Fruit fly (Drosophila melanogaster) whole organism, embryonic: ENCODE data around the gene CG6931.

Experiments used
- BtbVII ChIP-seq: fragments of 200-800 bp; sonication (Bioruptor generic); optimal IDR thresholded peaks from 3 replicates; lab custom pipeline; 2017; ENCODE audit warnings: missing biosample characterization, mild to moderate bottlenecking, missing genetic modification characterization
- CG13296 ChIP-seq: fragments of 200-800 bp; sonication (Bioruptor generic); optimal IDR thresholded peaks from 3 replicates; lab custom pipeline; 2018; ENCODE audit warnings: missing biosample characterization, mild to moderate bottlenecking, missing genetic modification characterization
- CG13894 ChIP-seq: fragments of 200-800 bp; sonication (Bioruptor generic); optimal IDR thresholded peaks from 3 replicates; lab custom pipeline; 2018; ENCODE audit warnings: missing biosample characterization, mild to moderate bottlenecking, missing genetic modification characterization, moderate library complexity
- CG15269 ChIP-seq: fragments of 200-800 bp; sonication (Bioruptor generic); optimal IDR thresholded peaks from 2 replicates; lab custom pipeline; 2018; ENCODE audit warnings: missing biosample characterization, mild to moderate bottlenecking, missing genetic modification characterization, moderate library complexity
- CG15479 ChIP-seq: fragments of 200-800 bp; sonication (Bioruptor generic); optimal IDR thresholded peaks from 3 replicates; lab custom pipeline; 2019; ENCODE audit warnings: missing biosample characterization, mild to moderate bottlenecking, missing genetic modification characterization, moderate library complexity
- CG15601 ChIP-seq: fragments of 200-800 bp; sonication (Bioruptor generic); optimal IDR thresholded peaks from 3 replicates; lab custom pipeline; 2019; ENCODE audit warnings: missing biosample characterization, mild to moderate bottlenecking, missing genetic modification characterization, moderate library complexity
- CG2199 ChIP-seq: fragments of 200-800 bp; sonication (Bioruptor generic); IDR thresholded peaks from 3 replicates; pipeline ENCODE4 v1.3.6; 2022; ENCODE audit warnings: missing biosample characterization, missing genetic modification characterization
- CG30431 ChIP-seq: fragments of 200-800 bp; sonication (Bioruptor generic); optimal IDR thresholded peaks from 2 replicates; lab custom pipeline; 2017; ENCODE audit warnings: missing biosample characterization, missing genetic modification characterization
- CG33213 ChIP-seq: fragments of 200-800 bp; sonication (Bioruptor generic); optimal IDR thresholded peaks from 3 replicates; lab custom pipeline; 2016; ENCODE audit warnings: missing biosample characterization, missing genetic modification characterization
- CG34376 ChIP-seq: fragments of 200-800 bp; sonication (Bioruptor generic); optimal IDR thresholded peaks from 2 replicates; lab custom pipeline; 2018; ENCODE audit warnings: missing biosample characterization, mild to moderate bottlenecking, missing genetic modification characterization
- CG6175 ChIP-seq: fragments of 200-800 bp; sonication (Bioruptor generic); IDR thresholded peaks from 3 replicates; pipeline ENCODE4 v1.3.6; 2022; ENCODE audit warnings: missing biosample characterization, missing genetic modification characterization
- CG6272 ChIP-seq: fragments of 200-800 bp; sonication (Bioruptor generic); IDR thresholded peaks from 2 replicates; pipeline ENCODE4 v1.3.6; 2022; ENCODE audit warnings: missing biosample characterization, missing genetic modification characterization
- CG7987 ChIP-seq: fragments of 200-800 bp; sonication (Bioruptor generic); optimal IDR thresholded peaks from 2 replicates; lab custom pipeline; 2018; ENCODE audit warnings: missing biosample characterization, mild to moderate bottlenecking, missing genetic modification characterization, moderate library complexity
- D ChIP-seq, 2 experiments: fragments of 200-800 bp in 1 of 2; fragments of >200 bp in 1 of 2; sonication (Bioruptor generic) in 1 of 2; optimal IDR thresholded peaks; 2 replicates in 1 of 2; 3 replicates in 1 of 2; lab custom pipeline; 2017; ENCODE audit warnings: mild to moderate bottlenecking in 1 of 2, missing biosample characterization in 1 of 2, missing genetic modification characterization in 1 of 2, missing genetic modification reagents in 1 of 2
- Dad ChIP-seq: fragments of 200-800 bp; sonication (Bioruptor generic); optimal IDR thresholded peaks from 3 replicates; lab custom pipeline; 2016; ENCODE audit warnings: missing biosample characterization, missing genetic modification characterization
- Deaf1 ChIP-seq: fragments of 200-800 bp; optimal IDR thresholded peaks from 3 replicates; lab custom pipeline; 2019; ENCODE audit warnings: missing biosample characterization, mild to moderate bottlenecking, missing genetic modification characterization, moderate library complexity
- Dip3 ChIP-seq: fragments of 200-800 bp; sonication (Bioruptor generic); optimal IDR thresholded peaks from 3 replicates; lab custom pipeline; 2016; ENCODE audit warnings: missing biosample characterization, missing genetic modification characterization
- Lpt ChIP-seq: fragments of >200 bp; optimal IDR thresholded peaks from 2 replicates; lab custom pipeline; 2018; ENCODE audit warnings: missing biosample characterization, missing genetic modification characterization
- MESR4 ChIP-seq: fragments of 200-800 bp; sonication (Bioruptor generic); optimal IDR thresholded peaks from 2 replicates; lab custom pipeline; 2018; ENCODE audit warnings: missing biosample characterization, mild to moderate bottlenecking, missing genetic modification characterization, moderate library complexity
- Med ChIP-seq: fragments of 200-800 bp; sonication (Bioruptor generic); peaks from one replicate; lab custom pipeline; 2016; ENCODE audit warnings: missing biosample characterization, missing genetic modification characterization, mild to moderate bottlenecking, inconsistent platforms, moderate library complexity
- Poxn ChIP-seq: fragments of 200-800 bp; sonication (Bioruptor generic); IDR thresholded peaks from 2 replicates; pipeline ENCODE4 v1.3.6; 2022; ENCODE audit warnings: missing biosample characterization, missing genetic modification characterization
- Ravus ChIP-seq: fragments of 200-800 bp; sonication (Bioruptor generic); IDR thresholded peaks from 2 replicates; pipeline ENCODE4 v1.3.6; 2022; ENCODE audit warnings: missing biosample characterization, missing genetic modification characterization
- Sin3A ChIP-seq: fragments of >200 bp; optimal IDR thresholded peaks from 2 replicates; lab custom pipeline; 2018
- Ssrp ChIP-seq: fragments of 200-800 bp; sonication (Bioruptor generic); optimal IDR thresholded peaks from 2 replicates; lab custom pipeline; 2018; ENCODE audit warnings: missing biosample characterization, mild to moderate bottlenecking, missing genetic modification characterization, moderate library complexity
- abd-A ChIP-seq: fragments of 200-800 bp; sonication (Bioruptor generic); optimal IDR thresholded peaks from 3 replicates; lab custom pipeline; 2019; ENCODE audit warnings: missing biosample characterization, mild to moderate bottlenecking, missing genetic modification characterization, moderate library complexity
- bowl ChIP-seq: fragments of 200-800 bp; sonication (Bioruptor generic); IDR thresholded peaks from 2 replicates; pipeline ENCODE4 v1.3.6; 2022; ENCODE audit warnings: missing biosample characterization, missing genetic modification characterization
- bsh ChIP-seq, 2 experiments: fragments of 200-800 bp; sonication (Bioruptor generic); optimal IDR thresholded peaks; 2 replicates each; lab custom pipeline; 2017 to 2018; ENCODE audit warnings: mild to moderate bottlenecking in 2 of 2, missing biosample characterization in 2 of 2, missing genetic modification characterization in 2 of 2, moderate library complexity in 1 of 2
- chn ChIP-seq: fragments of 200-800 bp; sonication (Bioruptor generic); optimal IDR thresholded peaks from 2 replicates; lab custom pipeline; 2016; ENCODE audit warnings: missing biosample characterization, missing genetic modification characterization
- crc ChIP-seq: fragments of 200-800 bp; sonication (Bioruptor generic); optimal IDR thresholded peaks from 2 replicates; lab custom pipeline; 2016; ENCODE audit warnings: missing biosample characterization, missing genetic modification characterization
- cwo ChIP-seq: fragments of 200-800 bp; sonication (Bioruptor generic); optimal IDR thresholded peaks from 3 replicates; lab custom pipeline; 2017; ENCODE audit warnings: missing biosample characterization, missing genetic modification characterization, mild to moderate bottlenecking, moderate library complexity, missing genetic modification reagents
- dmrt99B ChIP-seq: fragments of 200-800 bp; sonication (Bioruptor generic); optimal IDR thresholded peaks from 2 replicates; lab custom pipeline; 2018; ENCODE audit warnings: missing biosample characterization, mild to moderate bottlenecking, missing genetic modification characterization, moderate library complexity
- gcm2 ChIP-seq: fragments of 200-800 bp; sonication (Bioruptor generic); optimal IDR thresholded peaks from 2 replicates; lab custom pipeline; 2016; ENCODE audit warnings: missing biosample characterization, missing genetic modification characterization
- gfzf ChIP-seq: fragments of 200-800 bp; sonication (Bioruptor generic); optimal IDR thresholded peaks from 2 replicates; lab custom pipeline; 2016; ENCODE audit warnings: missing biosample characterization, mild to moderate bottlenecking, missing genetic modification characterization, moderate library complexity
- grau ChIP-seq: fragments of 200-800 bp; optimal IDR thresholded peaks from 3 replicates; lab custom pipeline; 2019; ENCODE audit warnings: missing biosample characterization, mild to moderate bottlenecking, missing genetic modification characterization, moderate library complexity
- gsb-n ChIP-seq: fragments of 200-800 bp; sonication (Bioruptor generic); optimal IDR thresholded peaks from 3 replicates; lab custom pipeline; 2018; ENCODE audit warnings: missing biosample characterization, mild to moderate bottlenecking, missing genetic modification characterization
- gt ChIP-seq: fragments of 200-800 bp; sonication (Bioruptor generic); IDR thresholded peaks from 2 replicates; pipeline ENCODE4 v1.3.6; 2022; ENCODE audit warnings: missing biosample characterization, missing genetic modification characterization
- maf-S ChIP-seq: fragments of 200-800 bp; sonication (Bioruptor generic); optimal IDR thresholded peaks from 2 replicates; lab custom pipeline; 2016; ENCODE audit warnings: missing biosample characterization, missing genetic modification characterization
- mirr ChIP-seq: fragments of 200-800 bp; sonication (Bioruptor generic); optimal IDR thresholded peaks from 3 replicates; lab custom pipeline; 2018; ENCODE audit warnings: missing biosample characterization, mild to moderate bottlenecking, missing genetic modification characterization
- pfk ChIP-seq: fragments of 200-800 bp; sonication (Bioruptor generic); optimal IDR thresholded peaks from 2 replicates; lab custom pipeline; 2018; ENCODE audit warnings: missing biosample characterization, mild to moderate bottlenecking, missing genetic modification characterization, moderate library complexity
- psq ChIP-seq: fragments of 200-800 bp; sonication (Bioruptor generic); optimal IDR thresholded peaks from 2 replicates; lab custom pipeline; 2017; ENCODE audit warnings: missing biosample characterization, missing genetic modification characterization
- ro ChIP-seq: fragments of 200-800 bp; sonication (Bioruptor generic); IDR thresholded peaks from 2 replicates; pipeline ENCODE4 v1.3.6; 2022; ENCODE audit warnings: missing biosample characterization, missing genetic modification characterization
- sug ChIP-seq: fragments of 200-800 bp; optimal IDR thresholded peaks from 2 replicates; lab custom pipeline; 2019; ENCODE audit warnings: missing biosample characterization, mild to moderate bottlenecking, missing genetic modification characterization, moderate library complexity
- tgo ChIP-seq: fragments of 200-800 bp; sonication (Bioruptor generic); IDR thresholded peaks from 3 replicates; pipeline ENCODE4 v1.3.6; 2022; ENCODE audit warnings: missing biosample characterization, missing genetic modification characterization
- twi ChIP-seq: fragments of 200-800 bp; optimal IDR thresholded peaks from 2 replicates; lab custom pipeline; 2019; ENCODE audit warnings: missing biosample characterization, mild to moderate bottlenecking, missing genetic modification characterization, moderate library complexity
- wek ChIP-seq: fragments of 200-800 bp; sonication (Bioruptor generic); optimal IDR thresholded peaks from 3 replicates; lab custom pipeline; 2018; ENCODE audit warnings: missing biosample characterization, mild to moderate bottlenecking, missing genetic modification characterization, moderate library complexity

Gene CG6931

DNA sequence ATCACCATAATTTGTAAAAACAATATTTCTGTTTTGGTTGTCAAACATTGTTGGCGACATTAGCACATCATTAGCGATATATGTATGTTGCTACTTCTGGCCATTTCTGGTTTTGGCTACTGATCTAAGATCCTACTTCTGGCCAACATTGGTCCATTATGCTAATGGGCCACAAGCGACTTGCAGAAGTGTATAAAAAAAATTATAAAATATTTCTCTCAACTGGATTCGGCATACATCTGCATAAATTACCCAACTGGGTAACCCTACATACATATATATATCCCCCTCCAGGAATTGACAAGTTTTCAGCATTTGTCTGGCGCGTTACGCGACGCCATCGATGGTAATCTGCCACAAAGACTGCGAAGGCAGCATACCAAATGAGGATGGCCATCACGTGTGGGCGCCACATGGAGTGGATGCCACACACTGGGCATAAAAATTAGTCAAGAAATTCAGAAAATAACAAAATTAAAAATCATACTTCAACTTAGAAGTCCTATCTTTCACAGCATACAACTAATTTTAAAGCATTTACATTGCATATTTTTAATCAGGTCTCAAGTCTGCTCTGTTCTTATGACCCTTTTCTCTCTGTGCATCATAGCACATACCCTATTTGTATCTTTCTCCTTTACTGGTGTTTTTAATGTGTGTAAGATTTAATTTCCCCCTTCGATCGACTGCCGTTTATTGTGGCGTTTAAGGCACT, 47.1 kb downstream of the CG6931 start (continued):
- peak; percentile 48 for TF ChIP-seq twi (tag; lab: Kevin White, UChicago)
- TF ChIP-seq chn (GFP tag; lab: Kevin White, UChicago), result peak; percentile 34
- peak; percentile 67 for TF ChIP-seq dmrt99B (tag; lab: Kevin White, UChicago)
- no peak for TF ChIP-seq D (optimal IDR thresholded peaks at IDR 0.05; lab: Kevin White, UChicago)
- TF ChIP-seq D (GFP tag; optimal IDR thresholded peaks at IDR 0.05; lab: Kevin White, UChicago), result peak; percentile 50
- TF ChIP-seq gt (GFP tag; lab: Robert Waterston, UW), result 0 out of 2 replicates have a peak, but pooled peaks have one; percentile 43

DNA sequence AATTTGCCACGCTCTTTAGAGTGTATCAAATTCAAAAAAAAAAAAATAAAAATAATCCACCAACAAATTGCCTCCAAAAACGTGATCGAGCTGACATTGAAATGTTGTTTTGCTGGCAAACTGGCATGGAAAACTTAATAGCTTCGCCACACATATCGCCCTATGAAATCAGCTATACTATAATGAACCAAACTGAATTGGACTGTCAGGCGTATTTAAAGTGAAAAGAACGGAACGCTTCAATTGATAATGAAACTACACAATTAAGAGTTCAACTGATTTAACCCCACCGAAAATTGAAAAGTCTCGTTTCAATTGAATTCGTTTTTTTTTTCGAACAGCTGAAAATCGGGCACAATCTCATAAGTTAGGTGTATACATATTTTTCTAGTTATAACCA, 48.5 kb downstream of the CG6931 start:
- TF ChIP-seq pfk (GFP tag; lab: Kevin White, UChicago) (no peak), bsh (GFP tag; optimal IDR thresholded peaks at IDR 0.05; lab: Kevin White, UChicago) (no peak), abd-A (tag; lab: Kevin White, UChicago) (peak; percentile 42), CG15479 (GFP tag; lab: Kevin White, UChicago) (no peak), ro (no peak), BtbVII (no peak), CG6272 (GFP tag; lab: Robert Waterston, UW) (no peak), CG34376 (GFP tag; lab: Kevin White, UChicago) (peak; percentile 77), CG33213 (no peak), CG13894 (tag; lab: Kevin White, UChicago) (peak; percentile 26), Sin3A (lab: Kevin White, UChicago) (no peak), cwo (peak; percentile 80), CG30431 (GFP tag; lab: Kevin White, UChicago) (no peak), CG7987 (GFP tag; lab: Kevin White, UChicago) (no peak), Deaf1 (no peak), bowl (no peak), CG13296 (GFP tag; lab: Kevin White, UChicago) (no peak), Ravus (GFP tag; lab: Robert Waterston, UW) (no peak), MESR4 (GFP tag; lab: Kevin White, UChicago) (no peak), CG15601 (tag; lab: Kevin White, UChicago) (peak; percentile 64), Lpt (GFP tag; lab: Kevin White, UChicago) (no peak), grau (no peak), Med (no peak), maf-S (GFP tag; lab: Kevin White, UChicago) (no peak), gfzf (GFP tag; lab: Kevin White, UChicago) (no peak), CG2199 (GFP tag; lab: Robert Waterston, UW) (0 out of 3 replicates have a peak, but pooled peaks have one; percentile 46), sug (peak; percentile 55), Dad (GFP tag; lab: Kevin White, UChicago) (no peak), CG6175 (GFP tag; lab: Robert Waterston, UW) (0 out of 3 replicates have a peak, but pooled peaks have one; percentile 12), psq (GFP tag; lab: Kevin White, UChicago) (no peak), wek (GFP tag; lab: Kevin White, UChicago) (no peak), Dip3 (no peak), gsb-n (tag; lab: Kevin White, UChicago) (peak; percentile 23), Poxn (no peak), mirr (GFP tag; lab: Kevin White, UChicago) (no peak), gcm2 (no peak), crc (GFP tag; lab: Kevin White, UChicago) (no peak), CG15269 (peak; percentile 25), tgo (no peak), Ssrp (tag; lab: Kevin White, UChicago) (no peak)
